Fruit fly (Drosophila melanogaster) whole organism, embryonic: ENCODE data around the gene CG17140.

Experiments
- Adf1 ChIP-seq: fragments of 200-800 bp; sonication (Bioruptor generic); IDR thresholded peaks from 2 replicates; pipeline ENCODE4 v1.3.6; 2022; ENCODE audit warnings: missing biosample characterization, missing genetic modification characterization
- B-H2 ChIP-seq: fragments of 200-800 bp; sonication (Bioruptor generic); optimal IDR thresholded peaks from 2 replicates; lab custom pipeline; 2018; ENCODE audit warnings: missing biosample characterization, mild to moderate bottlenecking, missing genetic modification characterization
- CG10147 ChIP-seq: fragments of 200-800 bp; sonication (Bioruptor generic); optimal IDR thresholded peaks from 2 replicates; lab custom pipeline; 2019; ENCODE audit warnings: missing biosample characterization, mild to moderate bottlenecking, missing genetic modification characterization, moderate library complexity
- CG10209 ChIP-seq: fragments of 200-800 bp; sonication (Bioruptor generic); optimal IDR thresholded peaks from 3 replicates; lab custom pipeline; 2017; ENCODE audit warnings: missing biosample characterization, mild to moderate bottlenecking, missing genetic modification characterization, missing genetic modification reagents
- CG10431 ChIP-seq: fragments of 200-800 bp; sonication (Bioruptor generic); optimal IDR thresholded peaks from 3 replicates; lab custom pipeline; 2018; ENCODE audit warnings: missing biosample characterization, mild to moderate bottlenecking, missing genetic modification characterization
- CG12071 ChIP-seq: fragments of 200-800 bp; sonication (Bioruptor generic); optimal IDR thresholded peaks from 3 replicates; lab custom pipeline; 2018; ENCODE audit warnings: missing biosample characterization, mild to moderate bottlenecking, missing genetic modification characterization
- CG12219 ChIP-seq: fragments of 200-800 bp; sonication (Bioruptor generic); optimal IDR thresholded peaks from 3 replicates; lab custom pipeline; 2018; ENCODE audit warnings: missing biosample characterization, mild to moderate bottlenecking, missing genetic modification characterization
- CG14014 ChIP-seq: fragments of 200-800 bp; sonication (Bioruptor generic); IDR thresholded peaks from 2 replicates; pipeline ENCODE4 v1.3.6; 2022; ENCODE audit warnings: missing biosample characterization, missing genetic modification characterization
- CG17612 ChIP-seq: fragments of 200-800 bp; sonication (Bioruptor generic); IDR thresholded peaks from 2 replicates; pipeline ENCODE4 v1.3.6; 2022; ENCODE audit warnings: missing biosample characterization, missing genetic modification characterization
- CG1792 ChIP-seq: fragments of 200-800 bp; sonication (Bioruptor generic); optimal IDR thresholded peaks from 2 replicates; lab custom pipeline; 2016; ENCODE audit warnings: missing biosample characterization, missing genetic modification characterization
- CG1832 ChIP-seq: fragments of 200-800 bp; sonication (Bioruptor generic); optimal IDR thresholded peaks from 2 replicates; lab custom pipeline; 2017; ENCODE audit warnings: missing biosample characterization, mild to moderate bottlenecking, missing genetic modification characterization, inconsistent platforms
- CG3163 ChIP-seq: fragments of 200-800 bp; sonication (Bioruptor generic); optimal IDR thresholded peaks from 3 replicates; lab custom pipeline; 2016; ENCODE audit warnings: missing biosample characterization, missing genetic modification characterization
- CG3838 ChIP-seq: fragments of 200-800 bp; sonication (Bioruptor generic); optimal IDR thresholded peaks from 3 replicates; lab custom pipeline; 2016; ENCODE audit warnings: missing biosample characterization, missing genetic modification characterization
- CG4707 ChIP-seq: fragments of 200-800 bp; sonication (Bioruptor generic); optimal IDR thresholded peaks from 2 replicates; lab custom pipeline; 2018; ENCODE audit warnings: missing biosample characterization, mild to moderate bottlenecking, missing genetic modification characterization, moderate library complexity
- CG6791 ChIP-seq: fragments of 200-800 bp; sonication (Bioruptor generic); IDR thresholded peaks from 3 replicates; pipeline ENCODE4 v1.3.6; 2022; ENCODE audit warnings: missing biosample characterization, missing genetic modification characterization; ENCODE audit not compliant: partially characterized antibody
- CG7357 ChIP-seq: fragments of 200-800 bp; sonication (Bioruptor generic); IDR thresholded peaks from 3 replicates; pipeline ENCODE4 v1.3.6; 2022; ENCODE audit warnings: missing biosample characterization, missing genetic modification characterization
- CG7987 ChIP-seq: fragments of 200-800 bp; sonication (Bioruptor generic); optimal IDR thresholded peaks from 2 replicates; lab custom pipeline; 2018; ENCODE audit warnings: missing biosample characterization, mild to moderate bottlenecking, missing genetic modification characterization, moderate library complexity
- CG8765 ChIP-seq: fragments of 200-800 bp; sonication (Bioruptor generic); IDR thresholded peaks from 2 replicates; pipeline ENCODE4 v1.3.6; 2022; ENCODE audit warnings: missing biosample characterization, missing genetic modification characterization
- Drgx ChIP-seq: fragments of 200-800 bp; sonication (Bioruptor generic); IDR thresholded peaks from 2 replicates; pipeline ENCODE4 v1.3.6; 2022; ENCODE audit warnings: missing biosample characterization, missing genetic modification characterization
- Fer1 ChIP-seq: fragments of 200-800 bp; sonication (Bioruptor generic); optimal IDR thresholded peaks from 2 replicates; lab custom pipeline; 2017; ENCODE audit warnings: missing biosample characterization, mild to moderate bottlenecking, missing genetic modification characterization
- HLHmδ ChIP-seq: fragments of 200-800 bp; sonication (Bioruptor generic); optimal IDR thresholded peaks from 2 replicates; lab custom pipeline; 2018; ENCODE audit warnings: missing biosample characterization, mild to moderate bottlenecking, missing genetic modification characterization, moderate library complexity
- Hand ChIP-seq: fragments of 200-800 bp; sonication (Bioruptor generic); optimal IDR thresholded peaks from 2 replicates; lab custom pipeline; 2017; ENCODE audit warnings: mild to moderate bottlenecking, missing biosample characterization, missing genetic modification reagents, missing genetic modification characterization
- Kr ChIP-seq: fragments of 200-800 bp; sonication (Bioruptor generic); optimal IDR thresholded peaks from 2 replicates; lab custom pipeline; 2017; ENCODE audit warnings: missing biosample characterization, mild to moderate bottlenecking, missing genetic modification characterization
- MBD-R2 ChIP-seq: fragments of 200-800 bp; sonication (Bioruptor generic); IDR thresholded peaks from 2 replicates; pipeline ENCODE4 v1.3.6; 2022; ENCODE audit warnings: missing biosample characterization, missing genetic modification characterization
- Max ChIP-seq: fragments of 200-800 bp; sonication (Bioruptor generic); optimal IDR thresholded peaks from 2 replicates; lab custom pipeline; 2016; ENCODE audit warnings: missing biosample characterization, mild to moderate bottlenecking, missing genetic modification characterization
- Nf-YA ChIP-seq: fragments of 200-800 bp; sonication (Bioruptor generic); IDR thresholded peaks from 2 replicates; pipeline ENCODE4 v1.3.6; 2022; ENCODE audit warnings: missing biosample characterization, missing genetic modification characterization
- Pdp1 ChIP-seq, 2 experiments: fragments of 200-800 bp; sonication (Bioruptor generic); optimal IDR thresholded peaks; 3 replicates each; lab custom pipeline; 2016; ENCODE audit warnings: missing biosample characterization in 2 of 2, missing genetic modification characterization in 2 of 2, mild to moderate bottlenecking in 1 of 2, moderate library complexity in 1 of 2
- Sox102F ChIP-seq: fragments of 200-800 bp; sonication (Bioruptor generic); optimal IDR thresholded peaks from 2 replicates; lab custom pipeline; 2018; ENCODE audit warnings: missing biosample characterization, mild to moderate bottlenecking, missing genetic modification characterization, moderate library complexity
- Sry-β ChIP-seq: fragments of 200-800 bp; sonication (Bioruptor generic); optimal IDR thresholded peaks from 2 replicates; lab custom pipeline; 2018; ENCODE audit warnings: missing biosample characterization, mild to moderate bottlenecking, missing genetic modification characterization, moderate library complexity
- Sry-δ ChIP-seq: fragments of 200-800 bp; sonication (Bioruptor generic); optimal IDR thresholded peaks from 2 replicates; lab custom pipeline; 2016; ENCODE audit warnings: missing biosample characterization, missing genetic modification characterization
- Trl ChIP-seq, 3 experiments: fragments of >200 bp in 2 of 3; fragments of 200-800 bp in 1 of 3; sonication (Bioruptor generic) in 1 of 3; optimal IDR thresholded peaks; 2 replicates in 1 of 3; 3 replicates in 2 of 3; lab custom pipeline; 2016 to 2017; ENCODE audit warnings: missing biosample characterization in 1 of 3, missing genetic modification characterization in 1 of 3
- amos ChIP-seq: fragments of 200-800 bp; sonication (Bioruptor generic); IDR thresholded peaks from 2 replicates; pipeline ENCODE4 v1.3.6; 2022; ENCODE audit warnings: missing biosample characterization, missing genetic modification characterization; ENCODE audit not compliant: partially characterized antibody
- bab2 ChIP-seq: fragments of 200-800 bp; sonication (Bioruptor generic); optimal IDR thresholded peaks from 2 replicates; lab custom pipeline; 2016; ENCODE audit warnings: missing biosample characterization, missing genetic modification characterization
- br ChIP-seq: fragments of >200 bp; optimal IDR thresholded peaks from 2 replicates; lab custom pipeline; 2017
- chif ChIP-seq, 2 experiments: fragments of 200-800 bp; sonication (Bioruptor generic); optimal IDR thresholded peaks; 3 replicates each; lab custom pipeline; 2016; ENCODE audit warnings: missing biosample characterization in 2 of 2, missing genetic modification characterization in 2 of 2
- crol ChIP-seq: fragments of 200-800 bp; sonication (Bioruptor generic); IDR thresholded peaks from 2 replicates; pipeline ENCODE4 v1.3.6; 2022; ENCODE audit warnings: missing biosample characterization, missing genetic modification characterization
- crp ChIP-seq, 2 experiments: fragments of 200-800 bp; sonication (Bioruptor generic); optimal IDR thresholded peaks; 2 replicates in 1 of 2; 3 replicates in 1 of 2; lab custom pipeline; 2017; ENCODE audit warnings: missing biosample characterization in 2 of 2, missing genetic modification characterization in 2 of 2, mild to moderate bottlenecking in 1 of 2, moderate library complexity in 1 of 2
- ems ChIP-seq: fragments of 200-800 bp; sonication (Bioruptor generic); optimal IDR thresholded peaks from 3 replicates; lab custom pipeline; 2016; ENCODE audit warnings: missing biosample characterization, missing genetic modification characterization
- en ChIP-seq: fragments of 200-800 bp; sonication (Bioruptor generic); optimal IDR thresholded peaks from 2 replicates; lab custom pipeline; 2016; ENCODE audit warnings: missing biosample characterization, missing genetic modification characterization
- fd102C ChIP-seq: fragments of 200-800 bp; sonication (Bioruptor generic); optimal IDR thresholded peaks from 2 replicates; lab custom pipeline; 2018; ENCODE audit warnings: missing biosample characterization, mild to moderate bottlenecking, missing genetic modification characterization, moderate library complexity
- gcm ChIP-seq: fragments of 200-800 bp; sonication (Bioruptor generic); optimal IDR thresholded peaks from 2 replicates; lab custom pipeline; 2019; ENCODE audit warnings: missing biosample characterization, mild to moderate bottlenecking, missing genetic modification characterization, moderate library complexity
- hth ChIP-seq: fragments of >200 bp; optimal IDR thresholded peaks from 2 replicates; lab custom pipeline; 2017; ENCODE audit warnings: inconsistent platforms
- kah ChIP-seq: fragments of 200-800 bp; sonication (Bioruptor generic); optimal IDR thresholded peaks from 2 replicates; lab custom pipeline; 2018; ENCODE audit warnings: missing biosample characterization, mild to moderate bottlenecking, missing genetic modification characterization
- maf-S ChIP-seq: fragments of 200-800 bp; sonication (Bioruptor generic); optimal IDR thresholded peaks from 2 replicates; lab custom pipeline; 2016; ENCODE audit warnings: missing biosample characterization, missing genetic modification characterization
- nerfin-1 ChIP-seq: fragments of 200-800 bp; sonication (Bioruptor generic); optimal IDR thresholded peaks from 3 replicates; lab custom pipeline; 2019; ENCODE audit warnings: missing biosample characterization, mild to moderate bottlenecking, missing genetic modification characterization, moderate library complexity
- nerfin-2 ChIP-seq: fragments of 200-800 bp; sonication (Bioruptor generic); IDR thresholded peaks from 2 replicates; pipeline ENCODE4 v1.3.6; 2022; ENCODE audit warnings: missing biosample characterization, missing genetic modification characterization; ENCODE audit not compliant: partially characterized antibody
- row ChIP-seq: fragments of 200-800 bp; sonication (Bioruptor generic); IDR thresholded peaks from 3 replicates; pipeline ENCODE4 v1.3.6; 2022; ENCODE audit warnings: missing biosample characterization, missing genetic modification characterization
- sisA ChIP-seq: fragments of 200-800 bp; sonication (Bioruptor generic); IDR thresholded peaks from 2 replicates; pipeline ENCODE4 v1.3.6; 2022; ENCODE audit warnings: missing biosample characterization, missing genetic modification characterization
- stc ChIP-seq: fragments of 200-800 bp; sonication (Bioruptor generic); IDR thresholded peaks from 2 replicates; pipeline ENCODE4 v1.3.6; 2022; ENCODE audit warnings: missing biosample characterization, missing genetic modification characterization
- tin ChIP-seq: fragments of 200-800 bp; sonication (Bioruptor generic); optimal IDR thresholded peaks from 3 replicates; lab custom pipeline; 2016; ENCODE audit warnings: missing biosample characterization, missing genetic modification characterization

CG17140 gene

dm6 chr2L:10849511-10850191 lies 4.2 kb upstream of the CG17140 start, which contains the start of gene SmydA-3 (continued):
- no peak for TF ChIP-seq HLHmδ (GFP tag; lab: Kevin White, UChicago)
- TF ChIP-seq Sry-δ (GFP tag; lab: Kevin White, UChicago), result no peak
- TF ChIP-seq crol (GFP tag; lab: Robert Waterston, UW), result 0 out of 2 replicates have a peak, but pooled peaks have one; percentile 30
- TF ChIP-seq amos (GFP tag; lab: Robert Waterston, UW), result no peak
- no peak for TF ChIP-seq Trl (optimal IDR thresholded peaks at IDR 0.05; lab: Kevin White, UChicago)
- no peak for TF ChIP-seq Trl (GFP tag; optimal IDR thresholded peaks at IDR 0.05; lab: Kevin White, UChicago)
- no peak for TF ChIP-seq br (lab: Kevin White, UChicago)
- TF ChIP-seq Hand (GFP tag; lab: Kevin White, UChicago), result no peak
- no peak for TF ChIP-seq CG10147
- peak; percentile 13; the same call in 1 of the 3 replicates for TF ChIP-seq row (GFP tag; lab: Robert Waterston, UW)
- TF ChIP-seq nerfin-1 (tag; lab: Kevin White, UChicago), result no peak
- no peak for TF ChIP-seq Sox102F (GFP tag; lab: Kevin White, UChicago)
- peak; percentile 44; the same call in 1 of the 2 replicates for TF ChIP-seq stc (GFP tag; lab: Robert Waterston, UW)
- TF ChIP-seq Kr (GFP tag; lab: Kevin White, UChicago), result no peak
- TF ChIP-seq CG8765, result no peak
- no peak for TF ChIP-seq MBD-R2 (GFP tag; lab: Robert Waterston, UW)
- TF ChIP-seq CG3838 (GFP tag; lab: Kevin White, UChicago), result no peak
- TF ChIP-seq CG7357, result 0 out of 3 replicates have a peak, but pooled peaks have one; percentile 22
- TF ChIP-seq Drgx, result peak; percentile 79
- TF ChIP-seq fd102C (GFP tag; lab: Kevin White, UChicago), result no peak
- no peak for TF ChIP-seq ems (GFP tag; lab: Kevin White, UChicago)
- no peak for TF ChIP-seq crp (GFP tag; optimal IDR thresholded peaks at IDR 0.05; lab: Kevin White, UChicago)
- no peak for TF ChIP-seq CG12219 (GFP tag; lab: Kevin White, UChicago)
- no peak for TF ChIP-seq Max
- no peak for TF ChIP-seq CG1792
- TF ChIP-seq B-H2 (GFP tag; lab: Kevin White, UChicago), result no peak
- no peak for TF ChIP-seq bab2 (GFP tag; lab: Kevin White, UChicago)
- no peak for TF ChIP-seq Pdp1 (GFP tag; optimal IDR thresholded peaks at IDR 0.05; lab: Kevin White, UChicago)
- no peak for TF ChIP-seq CG4707 (GFP tag; lab: Kevin White, UChicago)
- no peak for TF ChIP-seq en (GFP tag; lab: Kevin White, UChicago)
- TF ChIP-seq CG17612 (GFP tag; lab: Robert Waterston, UW), result no peak
- TF ChIP-seq CG7987 (GFP tag; lab: Kevin White, UChicago), result no peak
- TF ChIP-seq hth (lab: Kevin White, UChicago), result no peak
- TF ChIP-seq nerfin-2, result no peak
- TF ChIP-seq CG6791 (GFP tag; lab: Robert Waterston, UW), result no peak
- no peak for TF ChIP-seq tin (GFP tag; lab: Kevin White, UChicago)
- no peak for TF ChIP-seq Adf1 (GFP tag; lab: Robert Waterston, UW)
- no peak for TF ChIP-seq Sry-β (GFP tag; lab: Kevin White, UChicago)
- no peak for TF ChIP-seq Nf-YA (GFP tag; lab: Robert Waterston, UW)
- no peak for TF ChIP-seq CG3163 (GFP tag; lab: Kevin White, UChicago)
- TF ChIP-seq chif (GFP tag; optimal IDR thresholded peaks at IDR 0.05; lab: Kevin White, UChicago), result no peak
- TF ChIP-seq CG12071 (GFP tag; lab: Kevin White, UChicago), result no peak
- no peak for TF ChIP-seq maf-S (GFP tag; lab: Kevin White, UChicago)
- TF ChIP-seq gcm (GFP tag; lab: Kevin White, UChicago), result no peak
- TF ChIP-seq kah (GFP tag; lab: Kevin White, UChicago), result no peak
- TF ChIP-seq Fer1, result no peak
- no peak for TF ChIP-seq CG10431 (GFP tag; lab: Kevin White, UChicago)
- no peak for TF ChIP-seq CG1832 (GFP tag; lab: Kevin White, UChicago)
- no peak for TF ChIP-seq sisA (GFP tag; lab: Robert Waterston, UW)
- no peak for TF ChIP-seq CG14014 (GFP tag; lab: Robert Waterston, UW)
- TF ChIP-seq CG10209 (GFP tag; lab: Kevin White, UChicago), result no peak
